Fruit fly (Drosophila melanogaster) whole organism, pupa: ENCODE data around the gene CG4872.

Experiments
- CG4496 ChIP-seq: fragments of 200-800 bp; sonication (Bioruptor generic); IDR thresholded peaks from 3 replicates; pipeline ENCODE4 v1.3.6; 2022; ENCODE audit warnings: missing biosample characterization, missing genetic modification characterization
- gl ChIP-seq: fragments of 200-800 bp; sonication (Bioruptor generic); optimal IDR thresholded peaks from 2 replicates; lab custom pipeline; 2018; ENCODE audit warnings: missing biosample characterization, mild to moderate bottlenecking, missing genetic modification characterization
- rn ChIP-seq: fragments of 200-800 bp; sonication (Bioruptor generic); IDR thresholded peaks from 2 replicates; pipeline ENCODE4 v1.3.6; 2022; ENCODE audit warnings: missing biosample characterization, missing genetic modification characterization

DNA sequence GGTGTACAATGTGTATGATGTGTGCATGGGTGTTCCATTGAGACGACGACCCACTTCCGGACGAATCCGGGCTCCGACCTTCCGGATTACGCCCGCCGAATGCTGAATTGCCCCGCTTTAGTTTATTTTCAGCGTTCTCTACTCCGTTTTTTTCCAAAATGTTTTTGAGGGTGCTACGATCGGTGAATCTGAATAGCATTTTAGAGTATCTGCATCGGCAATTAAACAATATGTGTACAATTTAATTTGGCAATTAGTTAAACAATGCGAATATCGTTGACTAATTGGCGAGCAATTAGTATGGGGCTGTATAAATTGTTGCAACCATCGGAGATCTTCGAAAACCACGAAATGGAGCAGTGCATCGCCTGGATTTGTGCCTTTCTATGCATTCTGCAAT, 8.4 kb downstream of the CG4872 start, which contains the start of gene CG13002:
- TF ChIP-seq gl (no peak), rn (GFP tag; lab: Robert Waterston, UW) (no peak), CG4496 (GFP tag; lab: Robert Waterston, UW) (no peak)
